Worm (Caenorhabditis elegans): Measurements from ENCODE around the gene ghi-1.
A peak's percentile ranks its signal among the peaks of the same experiment; 100 is the strongest.

ce11 chrII:11619171-11619570, 27.4 kb upstream of the ghi-1 start:
- TF ChIP-seq mml-1 (tag; optimal IDR thresholded peaks at IDR 0.05) (no peak), nhr-237 (tag; optimal IDR thresholded peaks at IDR 0.05) (no peak), R02D3.7 (tag; optimal IDR thresholded peaks at IDR 0.05) (peak; percentile 0), nhr-11 (tag; optimal IDR thresholded peaks at IDR 0.05) (no peak), pqm-1 (tag; optimal IDR thresholded peaks at IDR 0.05) (peak; percentile 91), fos-1 (tag; optimal IDR thresholded peaks at IDR 0.05) (no peak), ZK546.5 (tag; optimal IDR thresholded peaks at IDR 0.05) (no peak), eor-1 (tag; optimal IDR thresholded peaks at IDR 0.05) (no peak), ztf-4 (tag; optimal IDR thresholded peaks at IDR 0.05) (no peak), pha-4 (tag; optimal IDR thresholded peaks at IDR 0.05) (peak; percentile 79), tbx-2 (tag; optimal IDR thresholded peaks at IDR 0.05) (no peak), elt-1 (tag; optimal IDR thresholded peaks at IDR 0.05) (no peak)

Measured in whole organism, L3 larva.